Worm (Caenorhabditis elegans): Measurements from ENCODE around the gene Y57G11C.20.

DNA sequence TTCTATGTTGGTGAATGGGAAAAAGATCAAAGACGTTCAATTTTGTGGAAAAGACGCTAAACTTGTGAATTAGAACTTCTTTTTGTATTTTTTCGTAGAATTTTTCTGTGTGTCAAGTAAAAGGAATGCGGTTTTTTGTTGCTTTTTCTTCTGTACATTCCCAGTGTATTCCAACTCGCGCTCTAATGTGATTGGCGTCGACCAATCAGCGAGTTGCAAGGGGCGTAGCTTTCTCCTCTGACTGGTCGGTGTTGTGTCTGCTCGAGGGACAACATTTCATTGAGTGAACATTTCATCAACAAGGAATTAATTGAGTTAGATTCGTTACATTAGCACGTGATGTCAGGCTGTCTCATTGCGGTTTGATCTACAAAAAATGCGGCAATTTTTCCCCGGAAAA, 42.2 kb upstream of the Y57G11C.20 start:
- TF ChIP-seq mep-1 (tag; optimal IDR thresholded peaks at IDR 0.05) (no peak), nhr-11 (tag; optimal IDR thresholded peaks at IDR 0.05) (no peak), fkh-8 (tag; optimal IDR thresholded peaks at IDR 0.05) (no peak)

All from whole organism, L1 larva.